Worm (Caenorhabditis elegans): ENCODE results near the gene F10E9.5.

ce11 chrIII:8334432-8334831 lies 27.0 kb downstream of the F10E9.5 start, which contains the start of gene ZC262.4:
- TF ChIP-seq mab-5 (tag; optimal IDR thresholded peaks at IDR 0.05) (no peak), unc-120 (tag; optimal IDR thresholded peaks at IDR 0.05; ENCODE audit: poor library complexity, severe bottlenecking) (no peak), lin-13 (tag; optimal IDR thresholded peaks at IDR 0.05) (no peak), unc-39 (tag; optimal IDR thresholded peaks at IDR 0.05) (no peak), nhr-12 (tag; optimal IDR thresholded peaks at IDR 0.05) (no peak), bed-3 (GFP tag; optimal IDR thresholded peaks at IDR 0.05) (no peak), unc-62 (GFP tag; optimal IDR thresholded peaks at IDR 0.05) (no peak), blmp-1 (tag; optimal IDR thresholded peaks at IDR 0.05) (no peak), pha-4 (tag; optimal IDR thresholded peaks at IDR 0.05) (no peak), hlh-1 (tag; optimal IDR thresholded peaks at IDR 0.05) (no peak), nhr-237 (tag; optimal IDR thresholded peaks at IDR 0.05) (no peak), drap-1 (GFP tag; optimal IDR thresholded peaks at IDR 0.05) (no peak), ceh-83 (GFP tag; optimal IDR thresholded peaks at IDR 0.05) (no peak), lsy-2 (tag; optimal IDR thresholded peaks at IDR 0.05) (no peak)
